Worm (Caenorhabditis elegans) whole organism, mixed stage, embryonic: ENCODE results near the gene T25B2.3.

Experiments used
- nhr-12 ChIP-seq: fragments of 150-350 bp; optimal IDR thresholded peaks from 2 replicates; lab custom pipeline; 2014; ENCODE audit warnings: missing biosample characterization, missing genetic modification characterization
- nhr-237 ChIP-seq: fragments of 150-350 bp; optimal IDR thresholded peaks from 2 replicates; lab custom pipeline; 2014; ENCODE audit warnings: missing biosample characterization, missing genetic modification characterization
- unc-62 ChIP-seq: fragments of 150-350 bp; optimal IDR thresholded peaks from 2 replicates; lab custom pipeline; 2014; ENCODE audit warnings: missing biosample characterization, missing genetic modification reagents, missing genetic modification characterization

ce11 chrX:6196627-6197026, 20.7 kb downstream of the T25B2.3 start, which contains the start of gene daf-9:
- TF ChIP-seq nhr-237 (tag; lab: Kevin White, UChicago) (no peak), unc-62 (GFP tag; lab: Kevin White, UChicago) (no peak), nhr-12 (tag; lab: Kevin White, UChicago) (no peak)
